Fruit fly (Drosophila melanogaster) whole organism, adult: ENCODE measurements around the gene Or7a.
A peak's percentile ranks its signal among the peaks of the same experiment; 100 is the strongest.

Experiments used
- CG11617 ChIP-seq: fragments of 200-800 bp; sonication (Bioruptor generic); optimal IDR thresholded peaks from 2 replicates; lab custom pipeline; 2017; ENCODE audit warnings: mild to moderate bottlenecking, missing biosample characterization, missing genetic modification reagents, missing genetic modification characterization
- CG12768 ChIP-seq: fragments of 200-800 bp; sonication (Bioruptor generic); optimal IDR thresholded peaks from 2 replicates; lab custom pipeline; 2017; ENCODE audit warnings: missing biosample characterization, missing genetic modification characterization, mild to moderate bottlenecking, moderate library complexity, missing genetic modification reagents
- CG14711 ChIP-seq: fragments of 200-800 bp; sonication (Bioruptor generic); optimal IDR thresholded peaks from 2 replicates; lab custom pipeline; 2018; ENCODE audit warnings: missing biosample characterization, mild to moderate bottlenecking, missing genetic modification characterization, moderate library complexity
- CG1620 ChIP-seq: fragments of 200-800 bp; sonication (Bioruptor generic); optimal IDR thresholded peaks from 2 replicates; lab custom pipeline; 2016; ENCODE audit warnings: missing biosample characterization, missing genetic modification characterization
- CG33017 ChIP-seq: fragments of 200-800 bp; sonication (Bioruptor generic); optimal IDR thresholded peaks from 2 replicates; lab custom pipeline; 2018; ENCODE audit warnings: missing biosample characterization, mild to moderate bottlenecking, missing genetic modification characterization, moderate library complexity
- CG5204 ChIP-seq: fragments of 200-800 bp; sonication (Bioruptor generic); optimal IDR thresholded peaks from 2 replicates; lab custom pipeline; 2016; ENCODE audit warnings: missing biosample characterization, missing genetic modification characterization
- CG7045 ChIP-seq: fragments of 200-800 bp; sonication (Bioruptor generic); optimal IDR thresholded peaks from 2 replicates; lab custom pipeline; 2017; ENCODE audit warnings: missing biosample characterization, mild to moderate bottlenecking, missing genetic modification characterization
- CG7101 ChIP-seq: fragments of 200-800 bp; sonication (Bioruptor generic); optimal IDR thresholded peaks from 2 replicates; lab custom pipeline; 2018; ENCODE audit warnings: missing biosample characterization, mild to moderate bottlenecking, missing genetic modification characterization, moderate library complexity
- Clk ChIP-seq: fragments of 200-800 bp; sonication (Bioruptor generic); optimal IDR thresholded peaks from 2 replicates; lab custom pipeline; 2017; ENCODE audit warnings: missing biosample characterization, missing genetic modification characterization
- Crg-1 ChIP-seq: fragments of 200-800 bp; sonication (Bioruptor generic); optimal IDR thresholded peaks from 2 replicates; lab custom pipeline; 2016; ENCODE audit warnings: missing biosample characterization, missing genetic modification characterization
- Hr96 ChIP-seq: fragments of 200-800 bp; sonication (Bioruptor generic); optimal IDR thresholded peaks from 2 replicates; lab custom pipeline; 2016; ENCODE audit warnings: missing biosample characterization, missing genetic modification characterization
- Mnt ChIP-seq: fragments of 200-800 bp; sonication (Bioruptor generic); optimal IDR thresholded peaks from 2 replicates; lab custom pipeline; 2016; ENCODE audit warnings: missing biosample characterization, mild to moderate bottlenecking, missing genetic modification characterization
- bab1 ChIP-seq: fragments of 200-800 bp; sonication (Bioruptor generic); optimal IDR thresholded peaks from 3 replicates; lab custom pipeline; 2019; ENCODE audit warnings: missing biosample characterization, mild to moderate bottlenecking, missing genetic modification characterization, moderate library complexity
- cic ChIP-seq: fragments of 200-800 bp; sonication (Bioruptor generic); optimal IDR thresholded peaks from 2 replicates; lab custom pipeline; 2017; ENCODE audit warnings: missing biosample characterization, mild to moderate bottlenecking, missing genetic modification characterization, moderate library complexity
- cnc ChIP-seq, 2 experiments: fragments of >200 bp; optimal IDR thresholded peaks; 2 replicates each; lab custom pipeline; 2017
- kay ChIP-seq: fragments of 200-800 bp; sonication (Bioruptor generic); peaks from one replicate; lab custom pipeline; 2016; ENCODE audit warnings: missing biosample characterization, missing genetic modification characterization, borderline replicate concordance
- ovo ChIP-seq: fragments of 200-800 bp; sonication (Bioruptor generic); optimal IDR thresholded peaks from 2 replicates; lab custom pipeline; 2016; ENCODE audit warnings: missing biosample characterization, missing genetic modification characterization
- pad ChIP-seq: fragments of 200-800 bp; sonication (Bioruptor generic); optimal IDR thresholded peaks from 3 replicates; lab custom pipeline; 2017; ENCODE audit warnings: missing biosample characterization, missing genetic modification characterization, mild to moderate bottlenecking, moderate library complexity, missing genetic modification reagents
- tj ChIP-seq: fragments of 200-800 bp; sonication (Bioruptor generic); optimal IDR thresholded peaks from 3 replicates; lab custom pipeline; 2017; ENCODE audit warnings: missing biosample characterization, mild to moderate bottlenecking, missing genetic modification characterization, moderate library complexity
- toe ChIP-seq: fragments of 200-800 bp; sonication (Bioruptor generic); optimal IDR thresholded peaks from 2 replicates; lab custom pipeline; 2016; ENCODE audit warnings: missing biosample characterization, missing genetic modification characterization

Gene Or7a

DNA sequence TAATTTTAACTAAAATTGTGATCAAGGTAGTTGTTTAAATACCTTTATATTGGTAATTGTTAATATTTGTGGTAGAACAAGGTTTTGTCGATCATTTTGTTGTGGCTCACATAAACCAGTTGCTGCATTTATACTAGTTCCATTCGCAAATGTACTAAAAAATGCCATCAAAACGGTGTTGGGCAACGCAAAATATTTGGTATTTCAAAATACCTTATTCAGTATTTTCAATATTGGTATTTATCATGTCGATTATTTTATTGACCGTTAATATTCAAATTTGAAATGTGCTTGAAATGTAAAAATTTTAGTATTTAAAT, 11.5 kb upstream of the Or7a start, which contains the start of gene slpr:
Gene slpr (minus strand): TSS at position 156 of the 320 bp plus-strand sequence.
- TF ChIP-seq cic: no peak
- TF ChIP-seq CG14711 (tag; lab: Kevin White, UChicago): peak; percentile 38
- TF ChIP-seq toe (GFP tag; lab: Kevin White, UChicago): no peak
- TF ChIP-seq pad: no peak
- no peak for TF ChIP-seq ovo (GFP tag; lab: Kevin White, UChicago)
- TF ChIP-seq bab1: no peak

DNA sequence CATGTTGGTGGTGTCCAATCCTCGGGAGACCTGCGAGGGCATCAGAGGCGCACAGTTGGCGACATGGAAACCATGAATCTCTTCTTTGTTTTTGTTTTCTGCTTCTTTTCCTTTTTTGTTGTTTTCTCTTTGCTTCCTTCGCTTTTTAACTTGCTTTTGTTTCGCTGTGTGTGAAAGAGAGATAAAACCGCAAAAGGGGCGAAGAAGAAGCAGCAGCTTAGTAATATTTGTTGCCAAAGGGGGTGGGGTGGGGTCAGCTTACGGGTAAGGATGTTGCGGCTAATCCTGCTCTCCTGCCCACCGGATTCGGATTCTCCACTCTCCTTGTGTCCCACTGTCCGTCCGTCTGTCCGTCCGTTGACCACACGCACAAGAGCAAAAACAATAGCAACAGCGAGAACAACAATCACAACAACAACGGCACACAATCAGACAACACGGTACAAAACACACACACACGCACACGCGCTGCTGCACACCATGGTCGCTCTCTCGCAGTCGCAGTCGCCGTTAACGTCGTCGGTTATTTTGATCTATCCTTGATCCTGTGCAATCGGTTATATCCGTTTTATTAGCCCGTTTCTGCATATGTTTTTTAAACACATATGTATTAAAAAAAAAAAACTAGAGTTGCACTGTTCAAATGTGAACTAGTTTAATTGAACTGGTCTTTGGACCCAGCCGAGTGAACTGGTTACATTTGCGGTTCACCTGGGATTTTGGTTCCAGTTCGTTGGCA, 11.0 kb upstream of the Or7a start:
- peak; percentile 80 for TF ChIP-seq CG14711 (tag; lab: Kevin White, UChicago)
- TF ChIP-seq tj: peak; percentile 29
- TF ChIP-seq CG7101 (tag; lab: Kevin White, UChicago): no peak
- TF ChIP-seq CG11617 (GFP tag; lab: Kevin White, UChicago): peak; percentile 19
- peak; percentile 51 for TF ChIP-seq Mnt (GFP tag; lab: Kevin White, UChicago)

DNA sequence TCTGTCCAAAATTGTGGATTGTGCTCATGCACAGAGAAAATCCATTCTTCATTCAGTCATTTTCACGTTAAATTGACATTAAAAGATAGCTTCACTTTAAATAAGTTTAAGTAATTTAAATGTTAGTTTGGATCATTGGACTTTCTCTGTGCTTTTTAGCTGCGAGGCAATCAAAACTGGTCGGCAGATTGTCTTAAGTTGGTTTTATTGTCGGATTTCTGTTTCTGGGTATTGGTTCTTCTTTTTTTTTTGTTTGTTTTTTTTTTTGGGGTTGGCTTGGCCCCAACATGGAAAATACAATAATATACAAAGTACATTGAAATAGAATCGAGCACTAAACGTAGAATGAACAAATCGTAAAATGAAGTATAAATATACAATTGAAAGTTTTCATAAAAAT, 4.7 kb upstream of the Or7a start, which contains the start of gene CG2278:
Gene CG2278 (minus strand): TSS at position 101 of the 400 bp plus-strand sequence.
- TF ChIP-seq Hr96 (GFP tag; lab: Kevin White, UChicago) (no peak), CG14711 (tag; lab: Kevin White, UChicago) (no peak), CG11617 (GFP tag; lab: Kevin White, UChicago) (no peak), pad (no peak), CG1620 (GFP tag; lab: Kevin White, UChicago) (no peak), CG33017 (tag; lab: Kevin White, UChicago) (no peak), cic (no peak), Mnt (GFP tag; lab: Kevin White, UChicago) (no peak), Clk (GFP tag; lab: Kevin White, UChicago) (no peak), CG7101 (tag; lab: Kevin White, UChicago) (no peak)

DNA sequence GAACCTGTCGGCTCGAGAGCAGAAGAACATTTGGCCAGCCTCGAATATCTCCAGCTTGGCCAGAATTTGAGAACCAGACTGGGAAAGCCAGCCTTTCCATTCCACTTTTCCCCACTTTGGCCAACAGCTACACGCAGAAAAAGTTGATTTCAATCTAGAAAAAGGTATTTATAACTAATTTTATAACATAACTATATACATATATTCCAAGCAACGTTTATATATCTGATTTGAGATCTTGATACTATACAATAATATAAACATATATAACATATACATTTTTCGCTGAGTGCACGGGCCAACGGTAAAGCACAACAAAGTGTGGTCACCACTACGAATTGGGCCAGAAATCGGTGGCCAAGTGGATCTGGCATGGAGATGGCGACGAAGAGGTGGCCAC, 2.1 kb downstream of the Or7a start:
- no peak for TF ChIP-seq CG5204 (GFP tag; lab: Kevin White, UChicago)
- TF ChIP-seq Clk (GFP tag; lab: Kevin White, UChicago): no peak
- no peak for TF ChIP-seq Hr96 (GFP tag; lab: Kevin White, UChicago)
- TF ChIP-seq tj: no peak
- no peak for TF ChIP-seq CG12768 (GFP tag; lab: Kevin White, UChicago)
- TF ChIP-seq CG14711 (tag; lab: Kevin White, UChicago): no peak
- TF ChIP-seq ovo (GFP tag; lab: Kevin White, UChicago): no peak
- TF ChIP-seq bab1: no peak
- TF ChIP-seq Mnt (GFP tag; lab: Kevin White, UChicago): no peak

DNA sequence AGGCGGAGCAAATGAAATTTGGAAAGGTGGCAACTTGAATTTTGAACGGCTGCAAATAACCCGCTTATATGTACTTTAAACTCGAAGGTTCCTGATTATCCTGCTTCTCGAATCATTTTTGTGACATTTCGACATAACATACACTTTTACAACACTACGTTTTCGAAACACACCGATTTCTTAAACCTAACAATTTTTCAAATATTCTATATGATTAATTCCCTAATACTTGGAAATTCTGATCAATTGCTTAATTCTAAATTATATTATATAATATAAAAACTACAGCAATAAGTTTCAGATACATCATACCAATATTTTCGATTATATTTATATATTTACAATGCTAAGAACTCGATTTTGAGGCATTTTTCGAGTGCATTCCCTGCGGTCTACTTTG, 2.8 kb downstream of the Or7a start, which contains the start of gene CG10761:
Gene CG10761 (minus strand): TSS at position 101 of the 400 bp plus-strand sequence.
- TF ChIP-seq tj: no peak
- no peak for TF ChIP-seq Hr96 (GFP tag; lab: Kevin White, UChicago)
- TF ChIP-seq kay: no peak
- TF ChIP-seq ovo (GFP tag; lab: Kevin White, UChicago): no peak

dm6 chrX:8159754-8160153, 5.8 kb downstream of the Or7a start, which contains the start of gene CG15337:
TSS of gene CG15337 (plus strand) at chrX:8160054.
- TF ChIP-seq Clk (GFP tag; lab: Kevin White, UChicago) (no peak), CG11617 (GFP tag; lab: Kevin White, UChicago) (no peak), toe (GFP tag; lab: Kevin White, UChicago) (no peak), cic (no peak), kay (no peak), Crg-1 (GFP tag; lab: Kevin White, UChicago) (no peak), CG12768 (GFP tag; lab: Kevin White, UChicago) (no peak), tj (no peak), bab1 (no peak), CG33017 (tag; lab: Kevin White, UChicago) (no peak), Hr96 (GFP tag; lab: Kevin White, UChicago) (no peak), Mnt (GFP tag; lab: Kevin White, UChicago) (no peak), cnc (optimal IDR thresholded peaks at IDR 0.05; lab: Kevin White, UChicago) (no peak), pad (no peak), CG7045 (GFP tag; lab: Kevin White, UChicago) (no peak), CG14711 (tag; lab: Kevin White, UChicago) (no peak), CG1620 (GFP tag; lab: Kevin White, UChicago) (no peak), ovo (GFP tag; lab: Kevin White, UChicago) (no peak), CG5204 (GFP tag; lab: Kevin White, UChicago) (no peak)

DNA sequence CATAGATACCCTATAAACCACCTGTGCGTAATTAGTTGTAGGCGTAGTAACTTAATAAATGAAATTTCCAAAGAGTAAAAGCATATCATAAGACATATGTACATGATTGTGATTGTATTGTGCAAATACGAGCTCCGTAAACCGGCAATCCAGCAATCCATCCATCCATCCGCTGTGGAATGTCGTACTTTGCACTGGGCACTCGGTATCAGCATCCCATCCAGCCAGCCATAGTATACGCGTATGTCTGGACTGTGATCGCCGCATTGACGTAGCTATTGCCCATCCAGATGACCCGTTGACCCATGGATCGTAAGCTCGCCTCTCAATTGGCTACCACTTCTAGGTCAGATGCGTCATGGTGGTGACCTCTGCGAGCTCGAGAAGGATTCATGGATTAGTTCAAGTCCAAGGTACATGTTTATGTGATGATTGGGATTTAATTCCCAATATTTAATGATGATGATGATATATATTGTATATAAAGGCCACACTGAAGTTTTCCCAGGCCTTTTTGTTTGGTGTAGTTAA, 6.5 kb downstream of the Or7a start:
- TF ChIP-seq CG7045 (GFP tag; lab: Kevin White, UChicago) (no peak), Clk (GFP tag; lab: Kevin White, UChicago) (no peak), cic (no peak), toe (GFP tag; lab: Kevin White, UChicago) (no peak), Mnt (GFP tag; lab: Kevin White, UChicago) (no peak)
